Worm (Caenorhabditis elegans): ENCODE measurements around the gene T22D1.5.

T22D1.5 gene

DNA sequence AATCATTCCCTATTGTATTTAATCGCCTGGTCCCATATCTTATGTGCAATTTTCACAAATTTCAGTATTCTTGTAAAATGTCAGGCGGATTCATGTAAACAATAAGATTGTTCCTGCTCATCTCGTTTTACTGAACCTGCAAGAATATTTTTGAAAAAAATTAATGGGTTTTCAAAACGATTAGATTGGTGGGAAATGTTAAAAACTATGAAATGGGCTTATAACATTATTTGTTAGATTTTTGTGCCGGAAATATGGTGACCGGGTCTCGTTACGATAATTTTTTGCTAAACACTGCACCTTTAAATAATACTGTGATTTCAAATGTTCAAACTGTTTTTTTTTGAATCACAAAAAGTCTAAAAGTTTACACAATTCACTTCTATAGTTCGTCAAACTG lies 1.7 kb downstream of the T22D1.5 start (continued):
- no peak for TF ChIP-seq pha-4 (tag; optimal IDR thresholded peaks at IDR 0.05)
- no peak for TF ChIP-seq nfya-1 (tag; optimal IDR thresholded peaks at IDR 0.05; ENCODE audit: borderline replicate concordance, insufficient read depth)
- TF ChIP-seq attf-3 (GFP tag; conservative IDR thresholded peaks at IDR 0.05) = no peak
- TF ChIP-seq let-526 (GFP tag; IDR thresholded peaks at IDR 0.05) = no peak
- peak; percentile 13 for TF ChIP-seq tbp1 (GFP tag; optimal IDR thresholded peaks at IDR 0.05)
- no peak for TF ChIP-seq B0336.3 (GFP tag; IDR thresholded peaks at IDR 0.05)
- no peak for TF ChIP-seq hmg-20 (GFP tag; IDR thresholded peaks at IDR 0.05)
- TF ChIP-seq pbrm-1 (GFP tag; IDR thresholded peaks at IDR 0.05) = 0 out of 2 replicates have a peak, but pooled peaks have one; percentile 25
- TF ChIP-seq nhr-120 (GFP tag; IDR thresholded peaks at IDR 0.05) = no peak
- TF ChIP-seq ceh-58 (GFP tag; IDR thresholded peaks at IDR 0.05) = 0 out of 2 replicates have a peak, but pooled peaks have one; percentile 56
- peak; percentile 47 for TF ChIP-seq madf-8 (GFP tag; conservative IDR thresholded peaks at IDR 0.05)
- TF ChIP-seq F57C9.4 (tag; optimal IDR thresholded peaks at IDR 0.05) = no peak
- TF ChIP-seq snpc-1.1 (tag; optimal IDR thresholded peaks at IDR 0.05; ENCODE audit: insufficient read depth) = peak; percentile 20
- no peak; the same call in 1 of the 2 replicates for TF ChIP-seq dox-1 (GFP tag; IDR thresholded peaks at IDR 0.05)
- no peak for TF ChIP-seq ztf-6 (GFP tag; IDR thresholded peaks at IDR 0.05)
- TF ChIP-seq hrde-1 (tag; optimal IDR thresholded peaks at IDR 0.05; ENCODE audit: borderline replicate concordance) = peak; percentile 71

DNA sequence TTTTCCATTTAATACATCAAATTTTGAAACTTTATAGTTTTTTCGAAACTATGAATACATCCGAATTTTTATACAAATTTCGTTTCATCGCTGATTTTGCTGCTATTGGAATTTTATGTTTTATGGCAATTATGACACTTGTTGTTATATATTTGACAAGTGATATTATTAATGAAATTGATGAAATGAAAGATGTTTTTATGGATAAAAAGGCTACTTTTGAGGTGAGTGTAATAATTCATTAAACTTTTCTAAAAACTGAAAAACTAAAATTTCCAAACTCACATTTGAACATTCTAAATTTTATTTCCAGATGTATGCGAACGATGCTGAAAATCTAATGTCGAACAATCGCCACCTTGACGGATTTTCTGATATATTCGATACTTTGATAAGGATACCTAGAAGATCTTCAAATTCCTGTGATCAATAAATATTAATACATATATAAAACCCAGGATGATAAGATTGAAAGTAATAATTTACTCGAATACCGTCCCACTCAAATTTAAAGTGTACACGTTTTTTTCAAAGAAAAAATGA lies 2.3 kb downstream of the T22D1.5 start, which contains the start of the genes T22D1.17 and T22D1.8:
Gene T22D1.17 (plus strand): TSS at position 51 of the 543 bp plus-strand sequence.
Gene T22D1.8 (minus strand): TSS at position 402 of the 543 bp plus-strand sequence.
- TF ChIP-seq unc-130 (GFP tag; optimal IDR thresholded peaks at IDR 0.05) (peak; percentile 14), ztf-3 (GFP tag; optimal IDR thresholded peaks at IDR 0.05) (no peak), Y56A3A.18 (GFP tag; IDR thresholded peaks at IDR 0.05) (0 out of 2 replicates have a peak, but pooled peaks have one; percentile 22), ekl-4 (GFP tag; IDR thresholded peaks at IDR 0.05) (peak; percentile 85), ama-1 (optimal IDR thresholded peaks at IDR 0.05) (no peak), ama-1 (GFP tag; optimal IDR thresholded peaks at IDR 0.05) (peak; percentile 11 to 63), mes-4 (tag; optimal IDR thresholded peaks at IDR 0.05) (no peak), nfyb-1 (GFP tag; IDR thresholded peaks at IDR 0.05) (peak; percentile 71), rcor-1 (GFP tag; IDR thresholded peaks at IDR 0.05) (0 out of 2 replicates have a peak, but pooled peaks have one; percentile 32), tlf-1 (GFP tag; optimal IDR thresholded peaks at IDR 0.05) (peak; percentile 33), pbrm-1 (GFP tag; IDR thresholded peaks at IDR 0.05) (peak; percentile 59; the same call in 1 of the 2 replicates), madf-3 (GFP tag; IDR thresholded peaks at IDR 0.05) (0 out of 2 replicates have a peak, but pooled peaks have one; percentile 48), lin-54 (GFP tag; optimal IDR thresholded peaks at IDR 0.05) (peak; percentile 60), let-526 (GFP tag; IDR thresholded peaks at IDR 0.05) (no peak), F39B2.1 (GFP tag; IDR thresholded peaks at IDR 0.05) (peak; percentile 61; the same call in 1 of the 2 replicates), lsl-1 (GFP tag; optimal IDR thresholded peaks at IDR 0.05) (peak; percentile 18), F52B5.7 (tag; optimal IDR thresholded peaks at IDR 0.05) (peak; percentile 61), F49E8.2 (tag; optimal IDR thresholded peaks at IDR 0.05; ENCODE audit: insufficient read depth) (peak; percentile 70), B0019.2 (GFP tag; conservative IDR thresholded peaks at IDR 0.05) (no peak), snpc-1.1 (tag; optimal IDR thresholded peaks at IDR 0.05; ENCODE audit: insufficient read depth) (no peak), C17E4.6 (GFP tag; IDR thresholded peaks at IDR 0.05) (peak; percentile 44; the same call in 1 of the 2 replicates), Y53G8AR.9 (GFP tag; conservative IDR thresholded peaks at IDR 0.05) (0 out of 2 replicates have a peak, but pooled peaks have one; percentile 36), cebp-1 (GFP tag; IDR thresholded peaks at IDR 0.05) (no peak), cebp-1 (tag; optimal IDR thresholded peaks at IDR 0.05) (peak; percentile 39), B0336.3 (GFP tag; IDR thresholded peaks at IDR 0.05) (peak; percentile 10; the same call in 1 of the 2 replicates), hmg-1.2 (GFP tag; IDR thresholded peaks at IDR 0.05) (peak; percentile 25), rec-8 (tag; optimal IDR thresholded peaks at IDR 0.05) (no peak), aptf-2 (GFP tag; conservative IDR thresholded peaks at IDR 0.05) (no peak), snpc-1.3 (tag; optimal IDR thresholded peaks at IDR 0.05; ENCODE audit: insufficient read depth) (peak; percentile 69), unc-62 (GFP tag; optimal IDR thresholded peaks at IDR 0.05) (no peak), mxl-1 (tag; optimal IDR thresholded peaks at IDR 0.05) (peak; percentile 10), Y95B8A.8 (GFP tag; IDR thresholded peaks at IDR 0.05) (peak; percentile 61; the same call in 1 of the 2 replicates), ceh-27 (GFP tag; optimal IDR thresholded peaks at IDR 0.05) (no peak), atf-7 (tag; optimal IDR thresholded peaks at IDR 0.05) (peak; percentile 9)
